Worm (Caenorhabditis elegans) whole organism, L1 larva: ENCODE measurements around the gene T21B6.3.

Experiments used
- C04F5.9 ChIP-seq: sonication (generic microtip); optimal IDR thresholded peaks from 2 replicates; lab custom pipeline; 2016; ENCODE audit warnings: missing genetic modification characterization, missing compliant biosample characterization
- Y116A8C.19 ChIP-seq: sonication (generic microtip); optimal IDR thresholded peaks from 2 replicates; lab custom pipeline; 2016; ENCODE audit warnings: missing compliant biosample characterization, missing genetic modification characterization, borderline replicate concordance
- aha-1 ChIP-seq: fragments of 150-350 bp; optimal IDR thresholded peaks from 2 replicates; lab custom pipeline; 2014; ENCODE audit warnings: missing biosample characterization, missing genetic modification characterization
- alr-1 ChIP-seq: fragments of 200-800 bp; sonication (Bioruptor generic); optimal IDR thresholded peaks from 2 replicates; lab custom pipeline; 2018; ENCODE audit warnings: borderline replicate concordance, mild to moderate bottlenecking, missing genetic modification characterization, missing compliant biosample characterization
- ama-1 ChIP-seq: fragments of 150-350 bp; optimal IDR thresholded peaks from 2 replicates; lab custom pipeline; 2014
- blmp-1 ChIP-seq: fragments of 150-350 bp; optimal IDR thresholded peaks from 2 replicates; lab custom pipeline; 2014; ENCODE audit warnings: missing biosample characterization, missing genetic modification characterization
- ceh-63 ChIP-seq: fragments of 200-800 bp; sonication (Bioruptor generic); optimal IDR thresholded peaks from 2 replicates; lab custom pipeline; 2018; ENCODE audit warnings: mild to moderate bottlenecking, missing genetic modification characterization, missing compliant biosample characterization
- ceh-82 ChIP-seq, 3 experiments: fragments of 150-350 bp in 1 of 3; sonication (generic microtip) in 2 of 3; optimal IDR thresholded peaks; 2 replicates each; lab custom pipeline; 2014 to 2017; ENCODE audit warnings: missing biosample characterization in 3 of 3, missing genetic modification characterization in 3 of 3
- ceh-88 ChIP-seq: fragments of 200-800 bp; sonication (Bioruptor generic); IDR thresholded peaks from 2 replicates; pipeline ENCODE4 v1.3.6; 2022; ENCODE audit warnings: missing genetic modification characterization, missing compliant biosample characterization
- ceh-90 ChIP-seq: sonication (generic microtip); optimal IDR thresholded peaks from 2 replicates; lab custom pipeline; 2016; ENCODE audit warnings: missing genetic modification characterization, missing compliant biosample characterization
- ces-1 ChIP-seq: fragments of 150-350 bp; optimal IDR thresholded peaks from 2 replicates; lab custom pipeline; 2014; ENCODE audit warnings: missing biosample characterization, missing genetic modification reagents, missing genetic modification characterization
- dpl-1 ChIP-seq, 3 experiments: fragments of 150-350 bp in 2 of 3; sonication (generic microtip) in 1 of 3; optimal IDR thresholded peaks; 2 replicates each; lab custom pipeline; 2014 to 2017; ENCODE audit warnings: missing biosample characterization in 3 of 3, missing genetic modification characterization in 3 of 3, missing genetic modification reagents in 3 of 3
- dsc-1 ChIP-seq: sonication (generic microtip); optimal IDR thresholded peaks from 2 replicates; lab custom pipeline; 2016; ENCODE audit warnings: mild to moderate bottlenecking, missing genetic modification characterization, missing compliant biosample characterization
- efl-1 ChIP-seq, 4 experiments: fragments of 150-350 bp; optimal IDR thresholded peaks in 3 of 4; peaks in 1 of 4; 1 replicate in 1 of 4; 2 replicates in 3 of 4; lab custom pipeline; 2014; ENCODE audit warnings: missing biosample characterization in 2 of 4, missing genetic modification characterization in 2 of 4, missing genetic modification reagents in 2 of 4
- egl-13 ChIP-seq: sonication (generic microtip); optimal IDR thresholded peaks from 2 replicates; lab custom pipeline; 2016; ENCODE audit warnings: missing genotype, missing genetic modification reagents, missing genetic modification characterization, missing compliant biosample characterization
- elt-2 ChIP-seq: sonication (generic microtip); optimal IDR thresholded peaks from 2 replicates; lab custom pipeline; 2016; ENCODE audit warnings: missing genetic modification characterization, mild to moderate bottlenecking, inconsistent platforms, missing compliant biosample characterization, missing genetic modification reagents
- elt-3 ChIP-seq, 6 experiments: fragments of 150-350 bp in 1 of 6; sonication (generic microtip); optimal IDR thresholded peaks; 2 replicates each; lab custom pipeline; 2017 to 2018; ENCODE audit warnings: missing biosample characterization in 6 of 6, missing genetic modification characterization in 6 of 6, inconsistent platforms in 1 of 6
- ets-5 ChIP-seq: fragments of 200-800 bp; sonication (Bioruptor generic); IDR thresholded peaks from 2 replicates; pipeline ENCODE4 v1.3.6; 2022; ENCODE audit warnings: missing genetic modification characterization, missing compliant biosample characterization
- fkh-4 ChIP-seq: sonication (generic microtip); optimal IDR thresholded peaks from 2 replicates; lab custom pipeline; 2016; ENCODE audit warnings: missing compliant biosample characterization, missing genetic modification characterization, borderline replicate concordance
- fkh-8 ChIP-seq: sonication (generic microtip); optimal IDR thresholded peaks from 2 replicates; lab custom pipeline; 2016; ENCODE audit warnings: mild to moderate bottlenecking, missing genetic modification characterization, missing compliant biosample characterization
- grh-1 ChIP-seq: fragments of 200-800 bp; sonication (Bioruptor generic); IDR thresholded peaks from 2 replicates; pipeline ENCODE4 v1.3.6; 2022; ENCODE audit warnings: missing genetic modification reagents, missing genetic modification characterization, missing compliant biosample characterization
- isw-1 ChIP-seq: fragments of 200-800 bp; sonication (Bioruptor generic); IDR thresholded peaks from 2 replicates; pipeline ENCODE4 v1.3.6; 2022; ENCODE audit warnings: missing genetic modification characterization, missing compliant biosample characterization
- lin-13 ChIP-seq: fragments of 150-350 bp; optimal IDR thresholded peaks from 2 replicates; lab custom pipeline; 2014; ENCODE audit warnings: missing biosample characterization, missing genetic modification reagents, missing genetic modification characterization
- lin-14 ChIP-seq: fragments of 200-800 bp; sonication (Bioruptor generic); optimal IDR thresholded peaks from 2 replicates; lab custom pipeline; 2018; ENCODE audit warnings: mild to moderate bottlenecking, missing genetic modification characterization, moderate library complexity, missing compliant biosample characterization
- lin-35 ChIP-seq, 2 experiments: fragments of 150-350 bp; optimal IDR thresholded peaks; 2 replicates each; lab custom pipeline; 2014; ENCODE audit warnings: missing biosample characterization in 2 of 2, missing genetic modification characterization in 2 of 2, missing genetic modification reagents in 2 of 2
- lir-3 ChIP-seq: sonication (generic microtip); optimal IDR thresholded peaks from 2 replicates; lab custom pipeline; 2016; ENCODE audit warnings: mild to moderate bottlenecking, missing genetic modification characterization, moderate library complexity, missing compliant biosample characterization; ENCODE audit not compliant: poor library complexity
- mab-9 ChIP-seq: fragments of 200-800 bp; sonication (Bioruptor generic); IDR thresholded peaks from 2 replicates; pipeline ENCODE4 v1.3.6; 2022; ENCODE audit warnings: missing genetic modification reagents, missing genetic modification characterization, missing compliant biosample characterization
- mdl-1 ChIP-seq, 2 experiments: fragments of 150-350 bp; optimal IDR thresholded peaks; 2 replicates each; lab custom pipeline; 2014 to 2017; ENCODE audit warnings: missing biosample characterization in 2 of 2, missing genetic modification characterization in 2 of 2, inconsistent platforms in 1 of 2
- mef-2 ChIP-seq: fragments of 150-350 bp; optimal IDR thresholded peaks from 2 replicates; lab custom pipeline; 2014; ENCODE audit warnings: missing biosample characterization, missing genetic modification characterization
- nhr-12 ChIP-seq: sonication (generic microtip); optimal IDR thresholded peaks from 2 replicates; lab custom pipeline; 2017; ENCODE audit warnings: missing biosample characterization, missing genetic modification characterization
- nhr-19 ChIP-seq: fragments of 200-800 bp; sonication (Bioruptor generic); conservative IDR thresholded peaks from 2 replicates; pipeline ENCODE4 v1.3.6; 2022; ENCODE audit warnings: missing genetic modification characterization, missing compliant biosample characterization
- nhr-28 ChIP-seq: fragments of 150-350 bp; optimal IDR thresholded peaks from 2 replicates; lab custom pipeline; 2014; ENCODE audit warnings: missing biosample characterization, missing genetic modification characterization
- nhr-47 ChIP-seq: sonication (generic microtip); optimal IDR thresholded peaks from 2 replicates; lab custom pipeline; 2016; ENCODE audit warnings: mild to moderate bottlenecking, missing genetic modification characterization, moderate library complexity, missing compliant biosample characterization
- nhr-71 ChIP-seq: sonication (generic microtip); optimal IDR thresholded peaks from 2 replicates; lab custom pipeline; 2016; ENCODE audit warnings: mild to moderate bottlenecking, missing genetic modification characterization, moderate library complexity, missing compliant biosample characterization
- nhr-76 ChIP-seq: sonication (generic microtip); optimal IDR thresholded peaks from 2 replicates; lab custom pipeline; 2017; ENCODE audit warnings: missing biosample characterization, missing genetic modification characterization
- nhr-85 ChIP-seq: sonication (generic microtip); peaks from one replicate; lab custom pipeline; 2016; ENCODE audit warnings: missing genetic modification characterization, inconsistent platforms, missing compliant biosample characterization
- pax-3 ChIP-seq: fragments of 200-800 bp; sonication (Bioruptor generic); optimal IDR thresholded peaks from 2 replicates; lab custom pipeline; 2018; ENCODE audit warnings: mild to moderate bottlenecking, missing genetic modification characterization, moderate library complexity, missing compliant biosample characterization
- rnt-1 ChIP-seq: sonication (generic microtip); optimal IDR thresholded peaks from 2 replicates; lab custom pipeline; 2016; ENCODE audit warnings: mild to moderate bottlenecking, missing genetic modification characterization, moderate library complexity, missing compliant biosample characterization
- skn-1 ChIP-seq: fragments of 150-350 bp; optimal IDR thresholded peaks from 2 replicates; lab custom pipeline; 2014; ENCODE audit warnings: missing biosample characterization, missing genetic modification characterization
- snpc-4 ChIP-seq: fragments of 150-350 bp; optimal IDR thresholded peaks from 2 replicates; lab custom pipeline; 2014; ENCODE audit warnings: missing biosample characterization, missing genetic modification characterization
- sptf-1 ChIP-seq: fragments of 150-350 bp; optimal IDR thresholded peaks from 2 replicates; lab custom pipeline; 2014; ENCODE audit warnings: missing biosample characterization, missing genetic modification characterization
- sup-37 ChIP-seq: fragments of 200-800 bp; sonication (Bioruptor generic); optimal IDR thresholded peaks from 2 replicates; lab custom pipeline; 2018; ENCODE audit warnings: mild to moderate bottlenecking, missing genetic modification characterization, missing compliant biosample characterization
- tlp-1 ChIP-seq: fragments of 150-350 bp; optimal IDR thresholded peaks from 2 replicates; lab custom pipeline; 2014; ENCODE audit warnings: missing biosample characterization, missing genetic modification characterization
- unc-86 ChIP-seq: sonication (generic microtip); optimal IDR thresholded peaks from 2 replicates; lab custom pipeline; 2016; ENCODE audit warnings: missing genetic modification characterization, missing compliant biosample characterization
- vab-15 ChIP-seq: sonication (generic microtip); optimal IDR thresholded peaks from 2 replicates; lab custom pipeline; 2017; ENCODE audit warnings: missing genotype, mild to moderate bottlenecking, missing genetic modification characterization, missing compliant biosample characterization
- zip-4 ChIP-seq: fragments of 200-800 bp; sonication (Bioruptor generic); optimal IDR thresholded peaks from 2 replicates; lab custom pipeline; 2018; ENCODE audit warnings: mild to moderate bottlenecking, missing genetic modification characterization, moderate library complexity, missing compliant biosample characterization
- ztf-11 ChIP-seq, 2 experiments: sonication (generic microtip); optimal IDR thresholded peaks; 2 replicates each; lab custom pipeline; 2016 to 2017; ENCODE audit warnings: missing genetic modification characterization in 2 of 2, missing biosample characterization in 1 of 2, missing compliant biosample characterization in 1 of 2

T21B6.3 gene

DNA sequence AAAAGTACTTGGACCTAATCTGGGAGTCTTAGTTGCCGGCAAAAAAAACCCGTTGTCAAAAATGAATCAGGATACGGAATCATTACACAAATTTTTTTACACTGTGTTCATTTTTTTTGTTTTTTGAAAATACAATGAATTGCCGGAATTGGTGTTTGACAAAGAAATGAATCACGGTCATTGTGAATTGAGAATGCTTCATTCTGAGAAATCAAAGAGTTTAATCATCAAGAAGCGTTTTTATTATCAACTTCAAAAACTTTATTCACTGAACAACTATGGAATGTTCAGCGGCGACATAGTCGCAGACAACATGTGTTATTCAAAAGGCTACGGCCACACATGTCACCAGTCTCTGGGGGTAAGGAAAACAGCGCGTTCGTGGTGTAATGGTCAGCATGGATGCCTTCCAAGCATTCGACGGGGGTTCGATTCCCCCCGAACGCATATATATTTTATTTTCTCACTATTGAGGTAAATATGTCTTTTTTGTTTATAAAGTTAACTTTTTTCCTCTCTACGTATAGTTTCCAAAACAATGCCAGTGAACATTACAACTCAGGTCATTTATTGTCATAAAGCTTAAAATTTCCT lies 14.8 kb upstream of the T21B6.3 start, which contains the start of gene nas-10 (continued):
- no peak for TF ChIP-seq nhr-47 (tag; lab: Kevin White, UChicago)
- no peak for TF ChIP-seq dpl-1 (GFP tag; optimal IDR thresholded peaks at IDR 0.05; lab: Kevin White, UChicago)
- no peak for TF ChIP-seq ama-1 (lab: Kevin White, UChicago)
- TF ChIP-seq lin-13 (GFP tag; lab: Kevin White, UChicago): no peak
- TF ChIP-seq Y116A8C.19 (tag; lab: Kevin White, UChicago): no peak
- no peak for TF ChIP-seq mab-9 (GFP tag; lab: Robert Waterston, UW)
- TF ChIP-seq grh-1 (GFP tag; lab: Robert Waterston, UW): 0 out of 2 replicates have a peak, but pooled peaks have one; percentile 24
- TF ChIP-seq mef-2 (tag; lab: Kevin White, UChicago): no peak
- peak; percentile 37 for TF ChIP-seq rnt-1 (tag; lab: Kevin White, UChicago)
- TF ChIP-seq ceh-63: no peak
- no peak for TF ChIP-seq ceh-88 (GFP tag; lab: Robert Waterston, UW)
- TF ChIP-seq pax-3: no peak
- no peak for TF ChIP-seq nhr-12 (tag; lab: Kevin White, UChicago)
- TF ChIP-seq ceh-90 (tag; lab: Kevin White, UChicago): no peak
- peak; percentile 45 for TF ChIP-seq elt-2
- no peak for TF ChIP-seq nhr-76 (tag; lab: Kevin White, UChicago)
- TF ChIP-seq tlp-1 (tag; lab: Kevin White, UChicago): no peak
- no peak for TF ChIP-seq zip-4 (GFP tag; lab: Kevin White, UChicago)
- TF ChIP-seq sptf-1: no peak
- no peak for TF ChIP-seq egl-13 (tag; lab: Kevin White, UChicago)
- TF ChIP-seq dsc-1 (tag; lab: Kevin White, UChicago): peak; percentile 52
- no peak for TF ChIP-seq nhr-28 (tag; lab: Kevin White, UChicago)
- TF ChIP-seq C04F5.9: no peak
- peak; percentile 19 for TF ChIP-seq unc-86 (tag; lab: Kevin White, UChicago)
- peak; percentile 68 for TF ChIP-seq nhr-71 (tag; lab: Kevin White, UChicago)
- TF ChIP-seq lin-35 (GFP tag; optimal IDR thresholded peaks at IDR 0.05; lab: Kevin White, UChicago): peak in 1 of 2 experiments; percentile 61
- TF ChIP-seq ceh-82 (tag; optimal IDR thresholded peaks at IDR 0.05; lab: Kevin White, UChicago): peak in 2 of 3 experiments; percentile 29 to 37
- peak; percentile 54 for TF ChIP-seq lir-3 (tag; lab: Kevin White, UChicago)
- no peak for TF ChIP-seq sup-37 (GFP tag; lab: Kevin White, UChicago)
- no peak for TF ChIP-seq alr-1 (tag; lab: Kevin White, UChicago)
- TF ChIP-seq elt-3 (tag; optimal IDR thresholded peaks at IDR 0.05; lab: Kevin White, UChicago): peak in 1 of 6 experiments; percentile 18
- peak in 1 of 2 experiments; percentile 38 for TF ChIP-seq ztf-11 (tag; optimal IDR thresholded peaks at IDR 0.05; lab: Kevin White, UChicago)
- peak; percentile 68 for TF ChIP-seq nhr-19 (GFP tag; lab: Robert Waterston, UW)
- TF ChIP-seq aha-1 (tag; lab: Kevin White, UChicago): no peak
- TF ChIP-seq isw-1 (GFP tag; lab: Robert Waterston, UW): no peak
- TF ChIP-seq fkh-8: no peak
- TF ChIP-seq vab-15: no peak
- TF ChIP-seq blmp-1: peak; percentile 21
- no peak for TF ChIP-seq skn-1 (tag; lab: Kevin White, UChicago)

DNA sequence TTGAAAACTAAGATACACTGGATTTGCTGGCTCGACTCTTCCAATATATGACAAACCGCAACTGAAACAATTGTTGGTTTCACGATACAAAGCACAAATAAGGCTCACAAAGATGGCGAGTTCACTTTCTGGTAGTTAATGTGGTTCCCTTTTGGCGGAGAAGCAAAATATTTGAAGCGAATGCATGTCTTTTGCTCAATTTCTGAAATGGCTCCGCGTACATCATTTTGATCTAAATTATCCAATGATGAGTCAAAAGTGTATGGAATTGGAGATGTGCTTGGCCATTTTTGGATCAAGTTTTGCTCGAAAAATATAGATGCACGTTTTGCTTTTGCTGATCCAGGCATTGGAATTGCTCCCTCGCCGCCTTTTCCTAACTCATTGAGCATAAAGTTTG lies 13.0 kb upstream of the T21B6.3 start:
- TF ChIP-seq Y116A8C.19 (tag; lab: Kevin White, UChicago) (no peak), efl-1 (optimal IDR thresholded peaks at IDR 0.05; lab: Kevin White, UChicago) (no peak), efl-1 (GFP tag; optimal IDR thresholded peaks at IDR 0.05 in 1 of 2; lab: Kevin White, UChicago) (no peak), elt-3 (tag; optimal IDR thresholded peaks at IDR 0.05; lab: Kevin White, UChicago) (no peak), ets-5 (GFP tag; lab: Robert Waterston, UW) (no peak), fkh-4 (tag; lab: Kevin White, UChicago) (no peak), mdl-1 (tag; optimal IDR thresholded peaks at IDR 0.05; lab: Kevin White, UChicago) (no peak), snpc-4 (tag; lab: Kevin White, UChicago) (no peak), pax-3 (no peak), lin-14 (GFP tag; lab: Kevin White, UChicago) (no peak), ztf-11 (tag; optimal IDR thresholded peaks at IDR 0.05; lab: Kevin White, UChicago) (no peak), nhr-85 (tag; lab: Kevin White, UChicago) (no peak), ces-1 (GFP tag; lab: Kevin White, UChicago) (no peak), nhr-12 (tag; lab: Kevin White, UChicago) (no peak)
